Fruit fly (Drosophila melanogaster): ENCODE data around the gene CG43336.

Gene CG43336

dm6 chr3R:15665962-15666361 is 29.0 kb downstream of the CG43336 start, which contains the start of gene pxb (continued):
- TF ChIP-seq br (optimal IDR thresholded peaks at IDR 0.05): no peak
- TF ChIP-seq ewg (GFP tag; optimal IDR thresholded peaks at IDR 0.05): no peak
- peak; percentile 0 for TF ChIP-seq MTF-1 (GFP tag; optimal IDR thresholded peaks at IDR 0.05; ENCODE audit: borderline replicate concordance)
- peak; percentile 100 for TF ChIP-seq CG11504 (tag; optimal IDR thresholded peaks at IDR 0.05)
- no peak for TF ChIP-seq CG5953 (GFP tag; IDR thresholded peaks at IDR 0.05)
- TF ChIP-seq bowl (GFP tag; IDR thresholded peaks at IDR 0.05): peak; percentile 11; the same call in 1 of the 2 replicates
- TF ChIP-seq sens (GFP tag): peak; percentile 85
- TF ChIP-seq unc-4 (GFP tag; IDR thresholded peaks at IDR 0.05; ENCODE audit: partially characterized antibody): no peak
- no peak for TF ChIP-seq CG4282 (GFP tag; optimal IDR thresholded peaks at IDR 0.05)
- no peak for TF ChIP-seq lilli (GFP tag; optimal IDR thresholded peaks at IDR 0.05)
- TF ChIP-seq Eip74EF (GFP tag; optimal IDR thresholded peaks at IDR 0.05): no peak
- TF ChIP-seq Adf1 (GFP tag; IDR thresholded peaks at IDR 0.05): no peak
- TF ChIP-seq CG12155 (GFP tag; optimal IDR thresholded peaks at IDR 0.05): no peak
- TF ChIP-seq CG17385 (GFP tag; optimal IDR thresholded peaks at IDR 0.05): peak; percentile 20
- TF ChIP-seq chm (GFP tag; IDR thresholded peaks at IDR 0.05): peak; percentile 92
- no peak for TF ChIP-seq CG11723 (GFP tag; optimal IDR thresholded peaks at IDR 0.05)
- TF ChIP-seq exex (tag; optimal IDR thresholded peaks at IDR 0.05): no peak
- no peak for TF ChIP-seq dati (GFP tag; IDR thresholded peaks at IDR 0.05)
- no peak for TF ChIP-seq CG17186 (GFP tag; optimal IDR thresholded peaks at IDR 0.05)
- TF ChIP-seq Usf (GFP tag; optimal IDR thresholded peaks at IDR 0.05): no peak
- TF ChIP-seq Hey (tag; optimal IDR thresholded peaks at IDR 0.05): no peak
- no peak for TF ChIP-seq Taf1 (GFP tag; IDR thresholded peaks at IDR 0.05)
- no peak for TF ChIP-seq Gsc (GFP tag; IDR thresholded peaks at IDR 0.05)
- peak; percentile 86; the same call in 3 of the 4 replicates for TF ChIP-seq chinmo (GFP tag; IDR thresholded peaks at IDR 0.05; ENCODE audit: partially characterized antibody)
- no peak for TF ChIP-seq ken (GFP tag; IDR thresholded peaks at IDR 0.05)
- no peak for TF ChIP-seq Ssrp (tag; optimal IDR thresholded peaks at IDR 0.05)
- TF ChIP-seq tx (GFP tag; optimal IDR thresholded peaks at IDR 0.05): no peak
- no peak for TF ChIP-seq CG4617 (GFP tag; optimal IDR thresholded peaks at IDR 0.05; ENCODE audit: borderline replicate concordance)
- TF ChIP-seq Sox100B (GFP tag; optimal IDR thresholded peaks at IDR 0.05): no peak
- peak; percentile 78 for TF ChIP-seq vvl (GFP tag; IDR thresholded peaks at IDR 0.05)
- no peak for TF ChIP-seq Vsx1 (GFP tag; optimal IDR thresholded peaks at IDR 0.05)
- TF ChIP-seq CG14050 (GFP tag; IDR thresholded peaks at IDR 0.05): no peak
- no peak for TF ChIP-seq CG33557 (GFP tag; optimal IDR thresholded peaks at IDR 0.05)
- TF ChIP-seq CG4424 (GFP tag; optimal IDR thresholded peaks at IDR 0.05): no peak
- no peak for TF ChIP-seq run (tag; optimal IDR thresholded peaks at IDR 0.05)
- TF ChIP-seq HLHmδ (GFP tag; optimal IDR thresholded peaks at IDR 0.05): peak; percentile 86
- TF ChIP-seq Dek (tag; optimal IDR thresholded peaks at IDR 0.05): no peak
- TF ChIP-seq TFAM (GFP tag; optimal IDR thresholded peaks at IDR 0.05): no peak
- no peak for TF ChIP-seq hth (optimal IDR thresholded peaks at IDR 0.05)
- TF ChIP-seq zen (tag; optimal IDR thresholded peaks at IDR 0.05): peak; percentile 2
- no peak for TF ChIP-seq CG8089 (GFP tag; optimal IDR thresholded peaks at IDR 0.05)
- TF ChIP-seq CG17802 (tag; optimal IDR thresholded peaks at IDR 0.05): no peak
- no peak for TF ChIP-seq CG18619 (GFP tag; optimal IDR thresholded peaks at IDR 0.05)
- peak; percentile 39 for TF ChIP-seq CG11398 (GFP tag; optimal IDR thresholded peaks at IDR 0.05)
- TF ChIP-seq schlank (tag; optimal IDR thresholded peaks at IDR 0.05): no peak
- TF ChIP-seq gro (GFP tag; optimal IDR thresholded peaks at IDR 0.05): no peak
- no peak for TF ChIP-seq cato (GFP tag; optimal IDR thresholded peaks at IDR 0.05; ENCODE audit: borderline replicate concordance)
- TF ChIP-seq D (optimal IDR thresholded peaks at IDR 0.05): no peak
- no peak for TF ChIP-seq D (GFP tag; optimal IDR thresholded peaks at IDR 0.05)
- peak; percentile 47 for TF ChIP-seq unpg (GFP tag; optimal IDR thresholded peaks at IDR 0.05)
- TF ChIP-seq dpn (GFP tag; optimal IDR thresholded peaks at IDR 0.05): no peak
- no peak for TF ChIP-seq Fer1 (GFP tag; optimal IDR thresholded peaks at IDR 0.05)
